Fruit fly (Drosophila melanogaster): ENCODE data around the gene mus81.

DNA sequence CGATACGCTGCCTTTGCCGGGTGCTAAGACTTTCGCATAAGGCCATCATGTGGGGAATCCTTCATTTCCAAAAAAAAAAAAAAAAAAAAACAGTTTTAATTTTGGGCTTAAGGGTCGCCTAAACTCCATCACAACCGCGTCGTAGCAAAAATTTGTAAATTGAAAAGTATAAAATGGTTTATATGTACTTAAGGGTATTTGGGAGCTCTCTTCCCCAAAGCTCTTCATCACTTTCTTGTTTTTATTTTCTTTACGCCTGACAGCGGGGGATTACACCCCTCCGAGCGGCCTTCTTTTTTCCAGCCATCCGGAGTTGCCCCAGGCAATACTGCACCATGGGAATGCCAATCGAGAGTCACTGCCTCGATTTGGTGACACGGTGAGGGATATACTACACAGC lies 23.1 kb downstream of the mus81 start:
- TF ChIP-seq Dbx (GFP tag; IDR thresholded peaks at IDR 0.05): no peak
- no peak for TF ChIP-seq toy (GFP tag; IDR thresholded peaks at IDR 0.05)
- TF ChIP-seq CG3281 (GFP tag; optimal IDR thresholded peaks at IDR 0.05): no peak
- no peak for TF ChIP-seq nmo (GFP tag; optimal IDR thresholded peaks at IDR 0.05)
- no peak for TF ChIP-seq CG11695 (GFP tag; IDR thresholded peaks at IDR 0.05)
- peak; percentile 6 for TF ChIP-seq Sox102F (GFP tag; optimal IDR thresholded peaks at IDR 0.05)
- no peak for TF ChIP-seq kay (GFP tag; optimal IDR thresholded peaks at IDR 0.05)
- TF ChIP-seq CG6854 (GFP tag; optimal IDR thresholded peaks at IDR 0.05): no peak
- TF ChIP-seq CkIIα-i1 (GFP tag; IDR thresholded peaks at IDR 0.05): no peak
- TF ChIP-seq pan (optimal IDR thresholded peaks at IDR 0.05): no peak
- TF ChIP-seq pan (GFP tag; optimal IDR thresholded peaks at IDR 0.05 in 1 of 2, IDR thresholded peaks at IDR 0.05 in 1 of 2): no peak
- no peak for TF ChIP-seq CG8944 (GFP tag; optimal IDR thresholded peaks at IDR 0.05)
- TF ChIP-seq CG8281 (tag; optimal IDR thresholded peaks at IDR 0.05): no peak
